Fruit fly (Drosophila melanogaster) S2 (cell line): ENCODE results near the gene png.

ENCODE experiments used
- CG8478 ChIP-seq: fragments of >200 bp; optimal IDR thresholded peaks from 2 replicates; lab custom pipeline; 2018
- CTCF ChIP-seq, 2 experiments: fragments of >200 bp; optimal IDR thresholded peaks; 2 replicates each; lab custom pipeline; 2018

DNA sequence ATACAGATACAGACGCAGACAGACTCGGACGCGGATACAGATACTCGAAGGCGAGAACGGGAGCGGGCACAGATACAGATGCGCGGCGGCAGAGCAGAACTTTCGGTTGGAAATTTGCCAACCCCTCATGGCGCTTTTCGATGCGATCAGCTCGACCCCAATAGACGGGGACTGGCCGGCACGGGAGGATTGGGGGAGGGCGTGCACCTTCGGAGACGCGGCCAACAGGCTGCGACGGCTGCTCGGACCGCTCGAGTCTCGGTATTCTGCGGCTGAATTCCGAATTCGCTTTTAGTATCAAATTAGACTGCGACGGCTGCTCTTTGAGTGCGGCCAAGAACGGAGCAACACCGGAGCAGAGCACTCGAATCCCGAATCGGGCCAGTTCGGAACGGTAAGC lies 26.8 kb upstream of the png start:
- TF ChIP-seq CTCF (optimal IDR thresholded peaks at IDR 0.05; lab: Kevin White, UChicago) (no peak), CG8478 (no peak)
